Worm (Caenorhabditis elegans) whole organism, L1 larva: ENCODE results near the gene F47E1.2.

Experiments
- ama-1 ChIP-seq: fragments of 150-350 bp; optimal IDR thresholded peaks from 2 replicates; lab custom pipeline; 2014
- blmp-1 ChIP-seq: fragments of 150-350 bp; optimal IDR thresholded peaks from 2 replicates; lab custom pipeline; 2014; ENCODE audit warnings: missing biosample characterization, missing genetic modification characterization
- ceh-63 ChIP-seq: fragments of 200-800 bp; sonication (Bioruptor generic); optimal IDR thresholded peaks from 2 replicates; lab custom pipeline; 2018; ENCODE audit warnings: mild to moderate bottlenecking, missing genetic modification characterization, missing compliant biosample characterization
- ceh-88 ChIP-seq: fragments of 200-800 bp; sonication (Bioruptor generic); IDR thresholded peaks from 2 replicates; pipeline ENCODE4 v1.3.6; 2022; ENCODE audit warnings: missing genetic modification characterization, missing compliant biosample characterization
- ces-1 ChIP-seq: fragments of 150-350 bp; optimal IDR thresholded peaks from 2 replicates; lab custom pipeline; 2014; ENCODE audit warnings: missing biosample characterization, missing genetic modification reagents, missing genetic modification characterization
- efl-1 ChIP-seq, 4 experiments: fragments of 150-350 bp; optimal IDR thresholded peaks in 3 of 4; peaks in 1 of 4; 1 replicate in 1 of 4; 2 replicates in 3 of 4; lab custom pipeline; 2014; ENCODE audit warnings: missing biosample characterization in 2 of 4, missing genetic modification characterization in 2 of 4, missing genetic modification reagents in 2 of 4
- egl-27 ChIP-seq, 2 experiments: fragments of 150-350 bp in 1 of 2; sonication (generic microtip); optimal IDR thresholded peaks; 3 replicates each; lab custom pipeline; 2017 to 2018; ENCODE audit warnings: missing biosample characterization in 2 of 2, missing genetic modification characterization in 2 of 2, missing genetic modification reagents in 2 of 2
- elt-2 ChIP-seq: sonication (generic microtip); optimal IDR thresholded peaks from 2 replicates; lab custom pipeline; 2016; ENCODE audit warnings: missing genetic modification characterization, mild to moderate bottlenecking, inconsistent platforms, missing compliant biosample characterization, missing genetic modification reagents
- elt-3 ChIP-seq, 6 experiments: fragments of 150-350 bp in 1 of 6; sonication (generic microtip); optimal IDR thresholded peaks; 2 replicates each; lab custom pipeline; 2017 to 2018; ENCODE audit warnings: missing biosample characterization in 6 of 6, missing genetic modification characterization in 6 of 6, inconsistent platforms in 1 of 6
- ets-5 ChIP-seq: fragments of 200-800 bp; sonication (Bioruptor generic); IDR thresholded peaks from 2 replicates; pipeline ENCODE4 v1.3.6; 2022; ENCODE audit warnings: missing genetic modification characterization, missing compliant biosample characterization
- fkh-4 ChIP-seq: sonication (generic microtip); optimal IDR thresholded peaks from 2 replicates; lab custom pipeline; 2016; ENCODE audit warnings: missing compliant biosample characterization, missing genetic modification characterization, borderline replicate concordance
- fkh-8 ChIP-seq: sonication (generic microtip); optimal IDR thresholded peaks from 2 replicates; lab custom pipeline; 2016; ENCODE audit warnings: mild to moderate bottlenecking, missing genetic modification characterization, missing compliant biosample characterization
- hpl-2 ChIP-seq: fragments of 150-350 bp; optimal IDR thresholded peaks from 2 replicates; lab custom pipeline; 2014; ENCODE audit warnings: missing biosample characterization, missing genetic modification reagents, missing genetic modification characterization
- lin-13 ChIP-seq: fragments of 150-350 bp; optimal IDR thresholded peaks from 2 replicates; lab custom pipeline; 2014; ENCODE audit warnings: missing biosample characterization, missing genetic modification reagents, missing genetic modification characterization
- lin-14 ChIP-seq: fragments of 200-800 bp; sonication (Bioruptor generic); optimal IDR thresholded peaks from 2 replicates; lab custom pipeline; 2018; ENCODE audit warnings: mild to moderate bottlenecking, missing genetic modification characterization, moderate library complexity, missing compliant biosample characterization
- lin-35 ChIP-seq, 2 experiments: fragments of 150-350 bp; optimal IDR thresholded peaks; 2 replicates each; lab custom pipeline; 2014; ENCODE audit warnings: missing biosample characterization in 2 of 2, missing genetic modification characterization in 2 of 2, missing genetic modification reagents in 2 of 2
- lin-39 ChIP-seq: fragments of 150-350 bp; optimal IDR thresholded peaks from 2 replicates; lab custom pipeline; 2014; ENCODE audit warnings: missing biosample characterization, missing genetic modification reagents, missing genetic modification characterization
- lir-3 ChIP-seq: sonication (generic microtip); optimal IDR thresholded peaks from 2 replicates; lab custom pipeline; 2016; ENCODE audit warnings: mild to moderate bottlenecking, missing genetic modification characterization, moderate library complexity, missing compliant biosample characterization; ENCODE audit not compliant: poor library complexity
- mdl-1 ChIP-seq, 2 experiments: fragments of 150-350 bp; optimal IDR thresholded peaks; 2 replicates each; lab custom pipeline; 2014 to 2017; ENCODE audit warnings: missing biosample characterization in 2 of 2, missing genetic modification characterization in 2 of 2, inconsistent platforms in 1 of 2
- mef-2 ChIP-seq: fragments of 150-350 bp; optimal IDR thresholded peaks from 2 replicates; lab custom pipeline; 2014; ENCODE audit warnings: missing biosample characterization, missing genetic modification characterization
- nhr-11 ChIP-seq: fragments of 150-350 bp; optimal IDR thresholded peaks from 2 replicates; lab custom pipeline; 2014; ENCODE audit warnings: missing biosample characterization, missing genetic modification characterization
- nhr-237 ChIP-seq: fragments of 150-350 bp; optimal IDR thresholded peaks from 2 replicates; lab custom pipeline; 2014; ENCODE audit warnings: missing biosample characterization, missing genetic modification characterization
- nhr-47 ChIP-seq: sonication (generic microtip); optimal IDR thresholded peaks from 2 replicates; lab custom pipeline; 2016; ENCODE audit warnings: mild to moderate bottlenecking, missing genetic modification characterization, moderate library complexity, missing compliant biosample characterization
- nhr-71 ChIP-seq: sonication (generic microtip); optimal IDR thresholded peaks from 2 replicates; lab custom pipeline; 2016; ENCODE audit warnings: mild to moderate bottlenecking, missing genetic modification characterization, moderate library complexity, missing compliant biosample characterization
- nhr-84 ChIP-seq: sonication (generic microtip); optimal IDR thresholded peaks from 2 replicates; lab custom pipeline; 2017; ENCODE audit warnings: missing biosample characterization, missing genetic modification characterization
- nhr-85 ChIP-seq: sonication (generic microtip); peaks from one replicate; lab custom pipeline; 2016; ENCODE audit warnings: missing genetic modification characterization, inconsistent platforms, missing compliant biosample characterization
- nhr-90 ChIP-seq: sonication (generic microtip); optimal IDR thresholded peaks from 2 replicates; lab custom pipeline; 2016; ENCODE audit warnings: mild to moderate bottlenecking, missing genetic modification characterization, missing compliant biosample characterization; ENCODE audit not compliant: poor library complexity
- pag-3 ChIP-seq: sonication (generic microtip); optimal IDR thresholded peaks from 2 replicates; lab custom pipeline; 2017; ENCODE audit warnings: missing genetic modification characterization, mild to moderate bottlenecking, missing compliant biosample characterization, antibody characterized with exemption, borderline replicate concordance; ENCODE audit not compliant: insufficient read depth
- pax-3 ChIP-seq: fragments of 200-800 bp; sonication (Bioruptor generic); optimal IDR thresholded peaks from 2 replicates; lab custom pipeline; 2018; ENCODE audit warnings: mild to moderate bottlenecking, missing genetic modification characterization, moderate library complexity, missing compliant biosample characterization
- snpc-4 ChIP-seq: fragments of 150-350 bp; optimal IDR thresholded peaks from 2 replicates; lab custom pipeline; 2014; ENCODE audit warnings: missing biosample characterization, missing genetic modification characterization
- sox-4 ChIP-seq: sonication (generic microtip); optimal IDR thresholded peaks from 2 replicates; lab custom pipeline; 2016; ENCODE audit warnings: missing genetic modification characterization, missing compliant biosample characterization
- unc-86 ChIP-seq: sonication (generic microtip); optimal IDR thresholded peaks from 2 replicates; lab custom pipeline; 2016; ENCODE audit warnings: missing genetic modification characterization, missing compliant biosample characterization
- unc-98 ChIP-seq: fragments of 200-800 bp; sonication (Bioruptor generic); IDR thresholded peaks from 2 replicates; pipeline ENCODE4 v1.3.6; 2022; ENCODE audit warnings: missing genetic modification characterization, missing compliant biosample characterization
- vab-15 ChIP-seq: sonication (generic microtip); optimal IDR thresholded peaks from 2 replicates; lab custom pipeline; 2017; ENCODE audit warnings: missing genotype, mild to moderate bottlenecking, missing genetic modification characterization, missing compliant biosample characterization
- zag-1 ChIP-seq: fragments of 150-350 bp; optimal IDR thresholded peaks from 2 replicates; lab custom pipeline; 2014; ENCODE audit warnings: missing biosample characterization, missing genetic modification characterization

Gene F47E1.2

DNA sequence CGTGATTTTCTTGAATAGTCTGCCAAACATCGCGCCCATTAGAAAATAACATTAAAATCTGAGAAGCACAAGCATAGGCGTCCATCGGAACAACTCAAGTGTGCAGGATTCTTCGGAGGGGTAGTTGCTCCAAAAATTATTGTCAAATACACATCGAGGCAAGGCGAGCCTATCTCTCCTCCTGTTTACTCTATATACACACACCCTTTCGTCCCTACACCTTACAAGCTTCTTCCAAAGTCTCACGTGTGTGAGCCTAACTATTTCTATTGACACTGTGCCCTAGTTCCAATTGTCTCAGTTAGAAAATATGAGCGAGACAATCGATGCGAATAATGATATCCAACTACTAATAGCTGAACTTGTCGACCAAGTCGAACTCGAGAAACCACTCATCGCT lies 34.4 kb downstream of the F47E1.2 start:
- TF ChIP-seq zag-1 (no peak), efl-1 (optimal IDR thresholded peaks at IDR 0.05; lab: Kevin White, UChicago) (no peak), efl-1 (GFP tag; optimal IDR thresholded peaks at IDR 0.05 in 1 of 2; lab: Kevin White, UChicago) (peak in 1 of 2 experiments; percentile 84), mdl-1 (tag; optimal IDR thresholded peaks at IDR 0.05; lab: Kevin White, UChicago) (peak in 1 of 2 experiments; percentile 14)

DNA sequence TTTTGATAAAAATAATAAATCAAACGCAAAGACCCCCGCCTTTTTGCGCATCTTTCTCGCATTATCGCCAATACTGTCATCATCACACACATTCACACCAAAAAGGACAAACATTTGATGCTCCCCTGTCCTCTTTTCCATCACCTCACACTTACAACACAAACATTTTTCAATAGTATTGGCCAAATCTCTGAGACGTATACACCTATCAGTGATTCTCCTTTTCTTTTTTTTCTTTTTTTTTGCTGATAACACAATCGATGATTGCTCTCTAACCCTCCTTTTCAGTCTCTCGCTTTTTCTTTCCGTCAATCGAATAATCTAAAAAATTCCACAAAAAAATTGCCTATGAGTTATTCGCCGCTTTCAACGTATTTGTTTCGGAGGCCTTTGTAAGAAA lies 39.4 kb downstream of the F47E1.2 start:
- TF ChIP-seq pax-3 (tag; lab: Kevin White, UChicago) (no peak), lir-3 (tag; lab: Kevin White, UChicago) (no peak), ceh-63 (GFP tag; lab: Kevin White, UChicago) (no peak), ceh-88 (GFP tag; lab: Robert Waterston, UW) (no peak), mef-2 (tag; lab: Kevin White, UChicago) (no peak), nhr-47 (tag; lab: Kevin White, UChicago) (no peak), egl-27 (tag; optimal IDR thresholded peaks at IDR 0.05; lab: Kevin White, UChicago) (no peak), fkh-4 (tag; lab: Kevin White, UChicago) (no peak), lin-14 (GFP tag; lab: Kevin White, UChicago) (peak; percentile 8), pag-3 (tag; lab: Kevin White, UChicago) (no peak), lin-35 (GFP tag; optimal IDR thresholded peaks at IDR 0.05; lab: Kevin White, UChicago) (peak in 1 of 2 experiments; percentile 16), elt-2 (tag; lab: Kevin White, UChicago) (peak; percentile 62), nhr-237 (tag; lab: Kevin White, UChicago) (no peak), ces-1 (GFP tag; lab: Kevin White, UChicago) (no peak), unc-86 (no peak), ama-1 (no peak), sox-4 (tag; lab: Kevin White, UChicago) (no peak), snpc-4 (tag; lab: Kevin White, UChicago) (no peak), hpl-2 (GFP tag; lab: Kevin White, UChicago) (no peak), lin-39 (tag; lab: Kevin White, UChicago) (no peak), lin-13 (GFP tag; lab: Kevin White, UChicago) (no peak), unc-98 (GFP tag; lab: Robert Waterston, UW) (no peak), elt-3 (tag; optimal IDR thresholded peaks at IDR 0.05; lab: Kevin White, UChicago) (no peak), ets-5 (GFP tag; lab: Robert Waterston, UW) (no peak), nhr-84 (tag; lab: Kevin White, UChicago) (no peak)

DNA sequence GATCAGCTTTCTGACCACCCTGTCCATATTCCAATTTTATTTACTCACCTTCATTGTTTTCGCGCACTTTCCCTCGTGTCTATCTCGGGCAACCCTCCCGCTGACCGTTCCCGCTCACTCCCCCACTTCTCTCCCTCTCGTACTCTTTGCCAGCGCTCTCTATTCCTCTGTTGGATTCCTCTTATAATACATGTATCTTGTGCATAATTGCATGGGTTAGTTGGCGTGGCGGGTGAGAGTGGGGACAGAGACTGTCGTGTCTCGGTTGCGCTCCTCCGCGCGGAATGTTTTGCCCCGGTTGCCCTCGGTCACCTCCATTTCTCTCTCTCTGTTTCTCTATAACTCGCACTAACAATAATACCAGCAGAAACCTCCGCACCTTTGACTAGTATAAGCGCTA lies 44.7 kb downstream of the F47E1.2 start:
- peak; percentile 74 for TF ChIP-seq blmp-1 (tag; lab: Kevin White, UChicago)
- TF ChIP-seq efl-1 (optimal IDR thresholded peaks at IDR 0.05; lab: Kevin White, UChicago), result no peak
- peak in 1 of 2 experiments; percentile 41 for TF ChIP-seq efl-1 (GFP tag; optimal IDR thresholded peaks at IDR 0.05 in 1 of 2; lab: Kevin White, UChicago)
- TF ChIP-seq nhr-90 (tag; lab: Kevin White, UChicago), result no peak
- peak; percentile 18 for TF ChIP-seq lin-14 (GFP tag; lab: Kevin White, UChicago)
- TF ChIP-seq, all 84 proteins: peak for 3

DNA sequence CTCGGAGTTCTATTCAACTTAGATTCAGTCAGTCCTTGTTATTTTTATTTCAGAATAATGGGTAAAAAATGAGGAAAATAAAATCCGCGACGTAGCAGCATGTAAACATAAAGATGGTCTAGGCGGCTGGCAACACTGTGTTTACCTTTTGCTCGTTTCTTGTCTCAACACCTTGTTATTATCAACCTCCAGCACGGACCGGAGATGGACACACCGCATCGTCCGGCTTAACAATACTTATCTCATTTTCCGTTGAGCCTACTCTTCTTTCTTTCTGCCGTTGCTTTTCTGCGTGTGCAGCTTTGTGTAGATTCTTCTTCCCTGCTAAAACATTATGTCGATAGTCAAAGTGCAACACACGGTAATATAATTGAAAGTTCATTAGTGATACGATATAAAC lies 45.6 kb downstream of the F47E1.2 start:
- TF ChIP-seq vab-15 (tag; lab: Kevin White, UChicago) (no peak), fkh-8 (no peak)

DNA sequence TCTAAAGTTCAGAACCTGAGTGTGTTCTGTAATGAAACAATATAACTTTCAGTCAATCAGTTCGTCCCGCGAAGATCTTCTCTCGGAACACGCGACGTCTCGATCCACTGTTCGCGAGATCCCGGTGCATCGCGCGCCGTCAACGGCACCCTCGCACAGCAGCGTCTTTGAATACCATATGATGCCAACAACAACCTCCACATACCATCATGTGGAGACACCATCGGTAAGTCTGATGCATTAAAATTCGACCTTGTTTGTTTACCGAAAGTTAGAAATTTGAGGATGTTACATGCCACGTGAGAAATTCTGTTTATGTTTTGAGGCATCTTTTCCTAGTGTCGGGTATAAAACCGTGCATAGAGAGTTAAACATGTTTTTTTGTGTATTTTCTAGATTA lies 46.1 kb downstream of the F47E1.2 start:
- TF ChIP-seq lin-35 (GFP tag; optimal IDR thresholded peaks at IDR 0.05; lab: Kevin White, UChicago) (peak in 1 of 2 experiments; percentile 35), efl-1 (optimal IDR thresholded peaks at IDR 0.05; lab: Kevin White, UChicago) (no peak), efl-1 (GFP tag; optimal IDR thresholded peaks at IDR 0.05 in 1 of 2; lab: Kevin White, UChicago) (peak in 1 of 2 experiments; percentile 56), nhr-11 (tag; lab: Kevin White, UChicago) (no peak), nhr-71 (peak; percentile 8), lin-14 (GFP tag; lab: Kevin White, UChicago) (peak; percentile 41), nhr-85 (tag; lab: Kevin White, UChicago) (peak; percentile 83)
